Worm (Caenorhabditis elegans): Measurements from ENCODE around the gene M01B2.10.

Gene M01B2.10

ce11 chrV:15274757-15275156 lies 12.5 kb upstream of the M01B2.10 start, which contains the start of gene srw-16:
srw-16 (minus strand) TSS chrV:15274857.
- no peak for TF ChIP-seq gei-8 (GFP tag; optimal IDR thresholded peaks at IDR 0.05)
- no peak for TF ChIP-seq skn-1 (tag; optimal IDR thresholded peaks at IDR 0.05)
- no peak for TF ChIP-seq fkh-10 (GFP tag; optimal IDR thresholded peaks at IDR 0.05)
- no peak for TF ChIP-seq mxl-2 (GFP tag; conservative IDR thresholded peaks at IDR 0.05)
- no peak for TF ChIP-seq zag-1 (tag; optimal IDR thresholded peaks at IDR 0.05)
- no peak for TF ChIP-seq nhr-25 (tag; optimal IDR thresholded peaks at IDR 0.05; ENCODE audit: borderline replicate concordance, insufficient read depth)
- TF ChIP-seq daf-12 (tag; optimal IDR thresholded peaks at IDR 0.05) = no peak
- TF ChIP-seq egl-27 (tag; optimal IDR thresholded peaks at IDR 0.05) = no peak
- TF ChIP-seq F26F4.8 (GFP tag; conservative IDR thresholded peaks at IDR 0.05) = no peak
- TF ChIP-seq nhr-10 (tag; optimal IDR thresholded peaks at IDR 0.05) = no peak
- TF ChIP-seq Y48G9A.11 (GFP tag; IDR thresholded peaks at IDR 0.05) = no peak
- no peak for TF ChIP-seq madf-5 (GFP tag; IDR thresholded peaks at IDR 0.05)
- TF ChIP-seq ceh-28 (tag; optimal IDR thresholded peaks at IDR 0.05) = no peak
- no peak for TF ChIP-seq zip-2 (tag; optimal IDR thresholded peaks at IDR 0.05)
- TF ChIP-seq dmd-9 (GFP tag; IDR thresholded peaks at IDR 0.05) = no peak
- TF ChIP-seq Y5F2A.4 (GFP tag; optimal IDR thresholded peaks at IDR 0.05) = no peak
- TF ChIP-seq fos-1 (tag; optimal IDR thresholded peaks at IDR 0.05) = no peak
- TF ChIP-seq ceh-44 (GFP tag; IDR thresholded peaks at IDR 0.05) = no peak
- TF ChIP-seq attf-4 (tag; optimal IDR thresholded peaks at IDR 0.05) = no peak
- TF ChIP-seq mxl-3 (GFP tag; optimal IDR thresholded peaks at IDR 0.05) = no peak

ce11 chrV:15272263-15272662 lies 10.0 kb upstream of the M01B2.10 start, which contains the start of gene T10H4.4:
T10H4.4 (minus strand) TSS chrV:15272363.
- no peak for TF ChIP-seq dmd-8 (GFP tag; IDR thresholded peaks at IDR 0.05)
- TF ChIP-seq aha-1 (tag) = peak; percentile 65

ce11 chrV:15268302-15268701 lies 6.1 kb upstream of the M01B2.10 start, which contains the start of gene srw-22:
srw-22 (plus strand) TSS chrV:15268602.
- TF ChIP-seq mdt-29 (GFP tag; IDR thresholded peaks at IDR 0.05) (no peak), unc-62 (GFP tag; optimal IDR thresholded peaks at IDR 0.05 in 1 of 2) (peak in 1 of 2 experiments; percentile 56), unc-62 (tag; optimal IDR thresholded peaks at IDR 0.05) (no peak)

ce11 chrV:15267405-15267804 lies 5.2 kb upstream of the M01B2.10 start, which contains the start of gene T10H4.13:
T10H4.13 (minus strand) TSS chrV:15267505.
- TF ChIP-seq aha-1 (tag) = no peak
- TF ChIP-seq egl-43 (GFP tag; IDR thresholded peaks at IDR 0.05) = no peak

ce11 chrV:15265814-15266213 lies 3.6 kb upstream of the M01B2.10 start, which contains the start of gene M01B2.13:
M01B2.13 (minus strand) TSS chrV:15265914.
- TF ChIP-seq mep-1 (tag; optimal IDR thresholded peaks at IDR 0.05) = no peak
- TF ChIP-seq nhr-102 (tag; optimal IDR thresholded peaks at IDR 0.05) = no peak
- no peak for TF ChIP-seq nhr-41 (GFP tag; IDR thresholded peaks at IDR 0.05)
- no peak for TF ChIP-seq egl-27 (tag; optimal IDR thresholded peaks at IDR 0.05)
- no peak for TF ChIP-seq ama-1 (optimal IDR thresholded peaks at IDR 0.05)
- TF ChIP-seq tra-1 (GFP tag; IDR thresholded peaks at IDR 0.05) = no peak
- TF ChIP-seq zip-11 (GFP tag; IDR thresholded peaks at IDR 0.05) = no peak
- TF ChIP-seq ceh-44 (GFP tag; IDR thresholded peaks at IDR 0.05) = no peak
- no peak for TF ChIP-seq tag-97 (GFP tag; IDR thresholded peaks at IDR 0.05)
- no peak for TF ChIP-seq Y75B8A.6 (GFP tag; IDR thresholded peaks at IDR 0.05)
- TF ChIP-seq ZK337.2 (GFP tag; IDR thresholded peaks at IDR 0.05) = no peak
- no peak for TF ChIP-seq nhr-77 (tag; optimal IDR thresholded peaks at IDR 0.05)
- TF ChIP-seq lsy-2 (tag; optimal IDR thresholded peaks at IDR 0.05) = no peak
- TF ChIP-seq duxl-1 (tag; optimal IDR thresholded peaks at IDR 0.05; ENCODE audit: poor library complexity) = no peak
- TF ChIP-seq ceh-20 (GFP tag; IDR thresholded peaks at IDR 0.05) = no peak
- TF ChIP-seq nhr-76 (tag; optimal IDR thresholded peaks at IDR 0.05) = no peak
- no peak for TF ChIP-seq unc-39 (tag; optimal IDR thresholded peaks at IDR 0.05)
- no peak for TF ChIP-seq ceh-32 (tag; optimal IDR thresholded peaks at IDR 0.05; ENCODE audit: poor library complexity)
